Fruit fly (Drosophila melanogaster) whole organism, embryonic: Measurements from ENCODE around the gene CG42673.

ENCODE experiments used
- B-H1 ChIP-seq: fragments of 200-800 bp; sonication (Bioruptor generic); IDR thresholded peaks from 3 replicates; pipeline ENCODE4 v1.3.6; 2022; ENCODE audit warnings: missing biosample characterization, missing genetic modification characterization
- B-H2 ChIP-seq: fragments of 200-800 bp; sonication (Bioruptor generic); optimal IDR thresholded peaks from 2 replicates; lab custom pipeline; 2018; ENCODE audit warnings: missing biosample characterization, mild to moderate bottlenecking, missing genetic modification characterization
- Bdp1 ChIP-seq: fragments of 200-800 bp; sonication (Bioruptor generic); optimal IDR thresholded peaks from 3 replicates; lab custom pipeline; 2016; ENCODE audit warnings: missing biosample characterization, missing genetic modification characterization
- Bteb2 ChIP-seq: fragments of 200-800 bp; sonication (Bioruptor generic); optimal IDR thresholded peaks from 2 replicates; lab custom pipeline; 2016; ENCODE audit warnings: missing biosample characterization, missing genetic modification characterization
- CG1024 ChIP-seq: fragments of 200-800 bp; sonication (Bioruptor generic); IDR thresholded peaks from 2 replicates; pipeline ENCODE4 v1.3.6; 2022; ENCODE audit warnings: missing biosample characterization, missing genetic modification characterization
- CG10366 ChIP-seq: fragments of 200-800 bp; sonication (Bioruptor generic); IDR thresholded peaks from 2 replicates; pipeline ENCODE4 v1.3.6; 2022; ENCODE audit warnings: missing biosample characterization, missing genetic modification characterization
- CG10462 ChIP-seq: fragments of 200-800 bp; sonication (Bioruptor generic); optimal IDR thresholded peaks from 2 replicates; lab custom pipeline; 2016; ENCODE audit warnings: missing biosample characterization, missing genetic modification characterization
- CG12104 ChIP-seq: fragments of 200-800 bp; sonication (Bioruptor generic); optimal IDR thresholded peaks from 3 replicates; lab custom pipeline; 2016; ENCODE audit warnings: missing biosample characterization, missing genetic modification characterization
- CG12942 ChIP-seq: fragments of 200-800 bp; sonication (Bioruptor generic); optimal IDR thresholded peaks from 3 replicates; lab custom pipeline; 2016; ENCODE audit warnings: missing biosample characterization, missing genetic modification characterization
- CG13894 ChIP-seq: fragments of 200-800 bp; sonication (Bioruptor generic); optimal IDR thresholded peaks from 3 replicates; lab custom pipeline; 2018; ENCODE audit warnings: missing biosample characterization, mild to moderate bottlenecking, missing genetic modification characterization, moderate library complexity
- CG14710 ChIP-seq: fragments of 200-800 bp; sonication (Bioruptor generic); optimal IDR thresholded peaks from 3 replicates; lab custom pipeline; 2019; ENCODE audit warnings: missing biosample characterization, mild to moderate bottlenecking, missing genetic modification characterization, moderate library complexity
- CG15269 ChIP-seq: fragments of 200-800 bp; sonication (Bioruptor generic); optimal IDR thresholded peaks from 2 replicates; lab custom pipeline; 2018; ENCODE audit warnings: missing biosample characterization, mild to moderate bottlenecking, missing genetic modification characterization, moderate library complexity
- CG15479 ChIP-seq: fragments of 200-800 bp; sonication (Bioruptor generic); optimal IDR thresholded peaks from 3 replicates; lab custom pipeline; 2019; ENCODE audit warnings: missing biosample characterization, mild to moderate bottlenecking, missing genetic modification characterization, moderate library complexity
- CG1602 ChIP-seq: fragments of 200-800 bp; sonication (Bioruptor generic); optimal IDR thresholded peaks from 3 replicates; lab custom pipeline; 2016; ENCODE audit warnings: missing biosample characterization, missing genetic modification characterization
- CG17802 ChIP-seq: fragments of 200-800 bp; sonication (Bioruptor generic); optimal IDR thresholded peaks from 2 replicates; lab custom pipeline; 2018; ENCODE audit warnings: missing biosample characterization, mild to moderate bottlenecking, missing genetic modification characterization, moderate library complexity
- CG30020 ChIP-seq: fragments of 200-800 bp; optimal IDR thresholded peaks from 2 replicates; lab custom pipeline; 2019; ENCODE audit warnings: missing biosample characterization, mild to moderate bottlenecking, missing genetic modification characterization, moderate library complexity
- CG5953 ChIP-seq: fragments of 200-800 bp; sonication (Bioruptor generic); IDR thresholded peaks from 2 replicates; pipeline ENCODE4 v1.3.6; 2022; ENCODE audit warnings: missing biosample characterization, missing genetic modification characterization
- CG7987 ChIP-seq: fragments of 200-800 bp; sonication (Bioruptor generic); optimal IDR thresholded peaks from 2 replicates; lab custom pipeline; 2018; ENCODE audit warnings: missing biosample characterization, mild to moderate bottlenecking, missing genetic modification characterization, moderate library complexity
- CG8944 ChIP-seq: fragments of 200-800 bp; sonication (Bioruptor generic); optimal IDR thresholded peaks from 3 replicates; lab custom pipeline; 2016; ENCODE audit warnings: missing biosample characterization, missing genetic modification characterization
- Dll ChIP-seq: fragments of 200-800 bp; sonication (Bioruptor generic); IDR thresholded peaks from 4 replicates; pipeline ENCODE4 v1.3.6; 2022; ENCODE audit warnings: missing biosample characterization, missing genetic modification characterization; ENCODE audit not compliant: partially characterized antibody
- E2f2 ChIP-seq: fragments of 200-800 bp; sonication (Bioruptor generic); IDR thresholded peaks from 2 replicates; pipeline ENCODE4 v1.3.6; 2022; ENCODE audit warnings: missing biosample characterization, missing genetic modification characterization
- Elba2 ChIP-seq: fragments of 200-800 bp; sonication (Bioruptor generic); optimal IDR thresholded peaks from 3 replicates; lab custom pipeline; 2016; ENCODE audit warnings: missing biosample characterization, missing genetic modification characterization
- Fer3 ChIP-seq: fragments of 200-800 bp; sonication (Bioruptor generic); optimal IDR thresholded peaks from 2 replicates; lab custom pipeline; 2018; ENCODE audit warnings: missing biosample characterization, mild to moderate bottlenecking, missing genetic modification characterization, moderate library complexity
- Gsc ChIP-seq: fragments of 200-800 bp; sonication (Bioruptor generic); IDR thresholded peaks from 2 replicates; pipeline ENCODE4 v1.3.6; 2022; ENCODE audit warnings: missing biosample characterization, missing genetic modification characterization
- Hr3 ChIP-seq: fragments of 200-800 bp; sonication (Bioruptor generic); optimal IDR thresholded peaks from 3 replicates; lab custom pipeline; 2016; ENCODE audit warnings: missing biosample characterization, missing genetic modification characterization
- Hr51 ChIP-seq, 2 experiments: fragments of 200-800 bp; sonication (Bioruptor generic); optimal IDR thresholded peaks; 2 replicates in 1 of 2; 3 replicates in 1 of 2; lab custom pipeline; 2016 to 2018; ENCODE audit warnings: missing biosample characterization in 2 of 2, missing genetic modification characterization in 2 of 2, mild to moderate bottlenecking in 1 of 2, moderate library complexity in 1 of 2
- Meics ChIP-seq: fragments of 200-800 bp; sonication (Bioruptor generic); optimal IDR thresholded peaks from 2 replicates; lab custom pipeline; 2017; ENCODE audit warnings: missing biosample characterization, mild to moderate bottlenecking, missing genetic modification characterization
- Mes4 ChIP-seq: fragments of 200-800 bp; sonication (Bioruptor generic); optimal IDR thresholded peaks from 2 replicates; lab custom pipeline; 2016; ENCODE audit warnings: missing biosample characterization, missing genetic modification characterization
- Neu2 ChIP-seq: fragments of 200-800 bp; sonication (Bioruptor generic); optimal IDR thresholded peaks from 3 replicates; lab custom pipeline; 2016; ENCODE audit warnings: missing biosample characterization, missing genetic modification characterization, borderline replicate concordance
- Vsx1 ChIP-seq: fragments of 200-800 bp; sonication (Bioruptor generic); optimal IDR thresholded peaks from 2 replicates; lab custom pipeline; 2017; ENCODE audit warnings: missing biosample characterization, mild to moderate bottlenecking, missing genetic modification characterization, missing genetic modification reagents
- ase ChIP-seq: fragments of 200-800 bp; sonication (Bioruptor generic); IDR thresholded peaks from 3 replicates; pipeline ENCODE4 v1.3.6; 2022; ENCODE audit warnings: missing biosample characterization, missing genetic modification characterization
- bab2 ChIP-seq: fragments of 200-800 bp; sonication (Bioruptor generic); optimal IDR thresholded peaks from 2 replicates; lab custom pipeline; 2016; ENCODE audit warnings: missing biosample characterization, missing genetic modification characterization
- bigmax ChIP-seq: fragments of 200-800 bp; sonication (Bioruptor generic); optimal IDR thresholded peaks from 2 replicates; lab custom pipeline; 2018; ENCODE audit warnings: missing biosample characterization, mild to moderate bottlenecking, missing genetic modification characterization
- gcm2 ChIP-seq: fragments of 200-800 bp; sonication (Bioruptor generic); optimal IDR thresholded peaks from 2 replicates; lab custom pipeline; 2016; ENCODE audit warnings: missing biosample characterization, missing genetic modification characterization
- gem ChIP-seq: fragments of 200-800 bp; sonication (Bioruptor generic); optimal IDR thresholded peaks from 2 replicates; lab custom pipeline; 2019; ENCODE audit warnings: missing biosample characterization, mild to moderate bottlenecking, missing genetic modification characterization, moderate library complexity
- hkb ChIP-seq, 2 experiments: fragments of 200-800 bp in 1 of 2; fragments of >200 bp in 1 of 2; sonication (Bioruptor generic) in 1 of 2; IDR thresholded peaks in 1 of 2; optimal IDR thresholded peaks in 1 of 2; 2 replicates each; pipeline versions ENCODE4 v1.3.6 to Lab custom; 2017 to 2022; ENCODE audit warnings: missing biosample characterization in 1 of 2, missing genetic modification characterization in 1 of 2
- insv ChIP-seq, 2 experiments: fragments of 200-800 bp; sonication (Bioruptor generic); optimal IDR thresholded peaks; 3 replicates each; lab custom pipeline; 2016 to 2018; ENCODE audit warnings: missing biosample characterization in 2 of 2, missing genetic modification characterization in 2 of 2
- knrl ChIP-seq: fragments of 200-800 bp; sonication (Bioruptor generic); IDR thresholded peaks from 3 replicates; pipeline ENCODE4 v1.3.6; 2022; ENCODE audit warnings: missing biosample characterization, missing genetic modification characterization; ENCODE audit not compliant: partially characterized antibody
- lmd ChIP-seq: fragments of 200-800 bp; sonication (Bioruptor generic); IDR thresholded peaks from 2 replicates; pipeline ENCODE4 v1.3.6; 2022; ENCODE audit warnings: missing biosample characterization, missing genetic modification characterization
- maf-S ChIP-seq: fragments of 200-800 bp; sonication (Bioruptor generic); optimal IDR thresholded peaks from 2 replicates; lab custom pipeline; 2016; ENCODE audit warnings: missing biosample characterization, missing genetic modification characterization
- mam ChIP-seq: fragments of 200-800 bp; sonication (Bioruptor generic); optimal IDR thresholded peaks from 3 replicates; lab custom pipeline; 2016; ENCODE audit warnings: missing biosample characterization, missing genetic modification characterization
- run ChIP-seq: fragments of 200-800 bp; sonication (Bioruptor generic); optimal IDR thresholded peaks from 3 replicates; lab custom pipeline; 2018; ENCODE audit warnings: missing biosample characterization, mild to moderate bottlenecking, missing genetic modification characterization
- schlank ChIP-seq: fragments of 200-800 bp; sonication (Bioruptor generic); optimal IDR thresholded peaks from 2 replicates; lab custom pipeline; 2018; ENCODE audit warnings: missing biosample characterization, mild to moderate bottlenecking, missing genetic modification characterization
- scrt ChIP-seq: fragments of 200-800 bp; sonication (Bioruptor generic); optimal IDR thresholded peaks from 2 replicates; lab custom pipeline; 2018; ENCODE audit warnings: missing biosample characterization, mild to moderate bottlenecking, missing genetic modification characterization, moderate library complexity
- slbo ChIP-seq: fragments of 200-800 bp; sonication (Bioruptor generic); IDR thresholded peaks from 2 replicates; pipeline ENCODE4 v1.3.6; 2022; ENCODE audit warnings: missing biosample characterization, missing genetic modification characterization
- stc ChIP-seq: fragments of 200-800 bp; sonication (Bioruptor generic); IDR thresholded peaks from 2 replicates; pipeline ENCODE4 v1.3.6; 2022; ENCODE audit warnings: missing biosample characterization, missing genetic modification characterization
- tio ChIP-seq: fragments of 200-800 bp; sonication (Bioruptor generic); optimal IDR thresholded peaks from 2 replicates; lab custom pipeline; 2017; ENCODE audit warnings: missing biosample characterization, missing genetic modification characterization, inconsistent platforms
- vnd ChIP-seq: fragments of 200-800 bp; sonication (Bioruptor generic); IDR thresholded peaks from 3 replicates; pipeline ENCODE4 v1.3.6; 2022; ENCODE audit warnings: missing biosample characterization, missing genetic modification characterization; ENCODE audit not compliant: partially characterized antibody

CG42673 gene

DNA sequence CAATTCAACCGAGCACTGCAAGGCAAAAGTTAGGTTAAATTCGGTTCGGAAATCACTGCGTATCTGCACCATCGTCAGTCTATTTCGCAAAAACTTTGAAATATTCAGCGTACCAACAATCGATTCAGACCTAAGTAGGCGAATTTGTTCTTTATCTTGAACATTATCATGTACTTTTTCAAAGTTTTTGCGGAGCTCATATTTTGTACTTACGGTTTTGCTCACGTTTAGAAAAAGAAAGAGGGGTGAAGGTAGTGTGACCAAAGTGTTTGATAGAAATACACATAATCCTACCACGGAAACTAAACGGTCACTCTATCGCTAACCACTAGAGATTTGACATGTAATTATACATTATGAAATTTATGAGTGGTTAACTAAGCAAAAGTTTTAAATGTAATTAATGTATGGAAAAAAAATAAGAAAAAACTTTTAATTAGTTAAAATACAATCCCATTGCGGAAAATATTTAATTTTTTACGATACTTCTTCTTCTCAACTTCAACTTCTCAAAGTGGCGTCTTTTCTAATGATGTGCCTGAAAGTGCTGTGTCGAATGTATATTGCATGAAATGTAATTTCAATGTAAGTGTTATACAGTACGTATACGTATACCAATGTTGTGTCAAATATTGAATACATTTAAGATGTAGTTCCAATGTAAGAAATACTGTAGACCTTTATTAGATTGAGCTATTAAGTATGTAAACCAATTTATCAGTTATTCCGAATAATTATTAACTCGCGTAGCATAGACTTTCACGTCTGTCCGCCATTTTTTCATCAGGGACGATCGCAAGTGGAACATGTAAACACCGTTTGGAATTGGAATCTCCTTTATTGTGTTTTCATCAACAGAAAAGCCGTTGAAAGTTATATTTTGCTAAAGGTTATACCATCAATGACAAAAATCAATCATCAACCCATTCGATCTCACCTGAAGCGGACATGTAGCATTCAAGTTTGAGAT is 35.4 kb upstream of the CG42673 start, which contains the start of gene RpS9 (continued):
- TF ChIP-seq gcm2 (GFP tag; lab: Kevin White, UChicago): peak; percentile 9
- no peak for TF ChIP-seq CG8944
- no peak for TF ChIP-seq schlank (tag; lab: Kevin White, UChicago)
- no peak for TF ChIP-seq Neu2 (GFP tag; lab: Kevin White, UChicago)
- no peak for TF ChIP-seq run
- TF ChIP-seq hkb (optimal IDR thresholded peaks at IDR 0.05; lab: Kevin White, UChicago): no peak
- TF ChIP-seq hkb (GFP tag; IDR thresholded peaks at IDR 0.05; lab: Robert Waterston, UW): 0 out of 2 replicates have a peak, but pooled peaks have one; percentile 25
- no peak for TF ChIP-seq CG10462 (GFP tag; lab: Kevin White, UChicago)
- TF ChIP-seq scrt (GFP tag; lab: Kevin White, UChicago): peak; percentile 61
- TF ChIP-seq lmd (GFP tag; lab: Robert Waterston, UW): no peak
- no peak for TF ChIP-seq tio (GFP tag; lab: Kevin White, UChicago)
- TF ChIP-seq CG12104 (GFP tag; lab: Kevin White, UChicago): no peak
- no peak for TF ChIP-seq Vsx1
- TF ChIP-seq Hr51 (GFP tag; optimal IDR thresholded peaks at IDR 0.05; lab: Kevin White, UChicago): peak in 1 of 2 experiments; percentile 18
- TF ChIP-seq CG13894: peak; percentile 59
- no peak for TF ChIP-seq CG12942 (GFP tag; lab: Kevin White, UChicago)
- TF ChIP-seq Dll (GFP tag; lab: Robert Waterston, UW): no peak
- TF ChIP-seq Fer3: peak; percentile 54
- TF ChIP-seq CG10366 (GFP tag; lab: Robert Waterston, UW): no peak
- peak; percentile 68 for TF ChIP-seq Mes4 (GFP tag; lab: Kevin White, UChicago)
- TF ChIP-seq Gsc (GFP tag; lab: Robert Waterston, UW): no peak
- peak; percentile 24 for TF ChIP-seq Meics (GFP tag; lab: Kevin White, UChicago)
- no peak for TF ChIP-seq Elba2 (GFP tag; lab: Kevin White, UChicago)
- TF ChIP-seq CG1602 (GFP tag; lab: Kevin White, UChicago): no peak
- no peak for TF ChIP-seq CG15479 (GFP tag; lab: Kevin White, UChicago)
- TF ChIP-seq CG1024 (GFP tag; lab: Robert Waterston, UW): no peak
- TF ChIP-seq Hr3 (GFP tag; lab: Kevin White, UChicago): no peak
- no peak for TF ChIP-seq bab2 (GFP tag; lab: Kevin White, UChicago)
- peak; percentile 22; the same call in 1 of the 2 replicates for TF ChIP-seq stc
- no peak for TF ChIP-seq ase (GFP tag; lab: Robert Waterston, UW)
- TF ChIP-seq E2f2 (GFP tag; lab: Robert Waterston, UW): peak; percentile 28; the same call in 1 of the 2 replicates
- TF ChIP-seq Bdp1 (GFP tag; lab: Kevin White, UChicago): no peak
- peak in 1 of 2 experiments; percentile 38 for TF ChIP-seq insv (GFP tag; optimal IDR thresholded peaks at IDR 0.05; lab: Kevin White, UChicago)
- no peak for TF ChIP-seq Bteb2 (GFP tag; lab: Kevin White, UChicago)
- no peak; the same call in 2 of the 3 replicates for TF ChIP-seq B-H1 (GFP tag; lab: Robert Waterston, UW)
- no peak for TF ChIP-seq CG5953
- peak; percentile 53 for TF ChIP-seq CG14710 (tag; lab: Kevin White, UChicago)
- TF ChIP-seq CG30020 (tag; lab: Kevin White, UChicago): no peak
- TF ChIP-seq slbo: no peak
- TF ChIP-seq mam (GFP tag; lab: Kevin White, UChicago): no peak
- TF ChIP-seq vnd (GFP tag; lab: Robert Waterston, UW): no peak
- peak; percentile 4 for TF ChIP-seq gem (tag; lab: Kevin White, UChicago)
- TF ChIP-seq maf-S: no peak
- TF ChIP-seq B-H2 (GFP tag; lab: Kevin White, UChicago): no peak
- TF ChIP-seq CG15269 (tag; lab: Kevin White, UChicago): peak; percentile 41
- TF ChIP-seq CG7987: no peak
- peak; percentile 54; the same call in 1 of the 3 replicates for TF ChIP-seq knrl (GFP tag; lab: Robert Waterston, UW)
- peak; percentile 99 for TF ChIP-seq bigmax
- TF ChIP-seq CG17802 (tag; lab: Kevin White, UChicago): no peak
